Fruit fly (Drosophila melanogaster): Measurements from ENCODE around the gene mRpS10.

The mRpS10 gene

DNA sequence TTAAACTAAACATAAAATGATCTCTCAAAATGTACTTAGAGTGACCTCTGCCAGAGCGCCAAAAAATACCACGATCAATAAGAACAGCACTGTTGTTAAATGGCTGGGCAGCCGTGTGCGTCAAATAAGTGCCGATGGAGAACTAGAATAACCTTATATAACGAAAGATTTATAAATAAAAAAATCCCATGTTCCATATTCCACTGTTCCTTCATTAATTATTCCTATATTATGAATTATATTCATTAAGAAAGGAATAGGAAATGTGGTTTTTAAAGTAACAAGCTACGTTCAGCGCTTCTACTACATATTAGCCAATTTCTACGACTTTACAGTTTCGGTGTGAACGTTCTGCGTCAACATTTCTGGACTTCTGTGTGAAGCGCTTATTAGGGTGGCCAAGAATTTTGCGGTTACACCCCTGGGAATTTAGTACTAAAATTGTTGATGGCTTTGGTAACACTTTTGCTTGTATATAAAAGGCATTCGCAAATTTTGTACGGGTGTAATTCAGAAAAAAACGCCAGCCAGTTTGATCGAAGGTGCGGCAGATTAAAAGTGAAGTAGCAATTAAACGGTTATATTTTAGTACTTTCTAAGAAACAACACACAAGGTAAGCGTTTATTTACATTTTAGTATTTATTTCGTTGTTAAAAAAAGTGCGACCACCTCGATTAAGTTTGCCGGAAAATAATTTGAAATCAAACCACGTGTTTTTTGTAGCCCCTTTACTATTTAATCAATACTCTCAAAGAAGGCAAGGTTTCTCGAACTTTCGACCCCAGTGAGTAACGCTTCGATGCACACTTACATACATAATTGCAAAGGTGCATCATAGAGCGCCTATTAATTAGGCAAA is 13.0 kb downstream of the mRpS10 start, which contains the start of the genes tefu and Hsc70-4 (continued):
- TF ChIP-seq vri (GFP tag; optimal IDR thresholded peaks at IDR 0.05) (no peak), Hr4 (GFP tag; optimal IDR thresholded peaks at IDR 0.05) (peak; percentile 76), eg (GFP tag; IDR thresholded peaks at IDR 0.05) (peak; percentile 81), cyc (GFP tag; optimal IDR thresholded peaks at IDR 0.05) (peak; percentile 80), Blimp-1 (GFP tag; optimal IDR thresholded peaks at IDR 0.05) (peak; percentile 1), fd85E (GFP tag; optimal IDR thresholded peaks at IDR 0.05) (no peak), achi (GFP tag; optimal IDR thresholded peaks at IDR 0.05) (no peak)

- TF ChIP-seq Hr4 (GFP tag; optimal IDR thresholded peaks at IDR 0.05): no peak
- TF ChIP-seq CG11762 (GFP tag; optimal IDR thresholded peaks at IDR 0.05; ENCODE audit: insufficient read depth): no peak
- no peak for TF ChIP-seq CG1621 (tag; optimal IDR thresholded peaks at IDR 0.05)
- TF ChIP-seq Sox15 (GFP tag; optimal IDR thresholded peaks at IDR 0.05): no peak
- TF ChIP-seq vri (GFP tag; optimal IDR thresholded peaks at IDR 0.05): peak; percentile 41
- no peak for TF ChIP-seq CG31627 (GFP tag; optimal IDR thresholded peaks at IDR 0.05)
- no peak for TF ChIP-seq dsx (GFP tag; optimal IDR thresholded peaks at IDR 0.05; ENCODE audit: poor library complexity, severe bottlenecking)
Measured at dm6 chr3R:15243046-15243356, 13.5 kb downstream of the mRpS10 start.

DNA sequence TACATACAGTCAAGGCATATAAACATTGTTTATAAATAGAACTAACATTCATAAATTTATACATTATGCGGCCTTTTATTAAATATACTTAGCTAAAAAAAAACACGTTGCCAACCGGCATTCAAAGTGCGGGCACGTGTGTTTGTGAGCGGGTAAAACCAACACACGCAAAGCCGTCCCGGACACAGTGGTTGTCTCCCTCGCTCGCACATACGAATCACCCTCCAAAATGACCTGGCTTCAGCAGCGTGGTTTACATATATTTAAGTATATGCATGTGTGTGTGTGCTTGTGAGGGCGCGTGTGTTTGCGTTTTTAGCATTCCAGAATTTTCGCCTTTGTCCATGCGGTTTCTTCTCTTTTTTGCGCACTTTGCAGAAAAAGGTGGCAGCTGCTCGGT is 14.0 kb downstream of the mRpS10 start:
- TF ChIP-seq Hr4 (GFP tag; optimal IDR thresholded peaks at IDR 0.05): no peak
- peak; percentile 91 for TF ChIP-seq svp (GFP tag)
- peak; percentile 21; the same call in 1 of the 2 replicates for TF ChIP-seq CG15336 (GFP tag; IDR thresholded peaks at IDR 0.05)
- TF ChIP-seq Sox14 (GFP tag; optimal IDR thresholded peaks at IDR 0.05): peak; percentile 84
- peak; percentile 13 for TF ChIP-seq Smox (GFP tag; optimal IDR thresholded peaks at IDR 0.05)
- TF ChIP-seq Blimp-1 (GFP tag; optimal IDR thresholded peaks at IDR 0.05): no peak
- peak; percentile 57 for TF ChIP-seq fkh (GFP tag; optimal IDR thresholded peaks at IDR 0.05)
- peak; percentile 27 for TF ChIP-seq Eip75B (GFP tag; optimal IDR thresholded peaks at IDR 0.05)
- TF ChIP-seq Eip93F (GFP tag; optimal IDR thresholded peaks at IDR 0.05): peak; percentile 1
- TF ChIP-seq topi (GFP tag; optimal IDR thresholded peaks at IDR 0.05): peak; percentile 5
- no peak for TF ChIP-seq CG11762 (GFP tag; optimal IDR thresholded peaks at IDR 0.05; ENCODE audit: insufficient read depth)
- no peak for TF ChIP-seq CG11294 (GFP tag; IDR thresholded peaks at IDR 0.05)
- no peak for TF ChIP-seq achi (GFP tag; optimal IDR thresholded peaks at IDR 0.05)
- peak; percentile 60 for TF ChIP-seq CG6163 (GFP tag; IDR thresholded peaks at IDR 0.05)
- no peak for TF ChIP-seq CG6808 (GFP tag; optimal IDR thresholded peaks at IDR 0.05)
- peak; percentile 41 for TF ChIP-seq Met (GFP tag; optimal IDR thresholded peaks at IDR 0.05)
- peak; percentile 73 for TF ChIP-seq Eip78C (GFP tag)
- no peak for TF ChIP-seq dac (GFP tag; optimal IDR thresholded peaks at IDR 0.05)
- TF ChIP-seq esn (GFP tag; optimal IDR thresholded peaks at IDR 0.05): peak; percentile 38
- TF ChIP-seq CG3919 (GFP tag; optimal IDR thresholded peaks at IDR 0.05): peak; percentile 14
- peak; percentile 50 for TF ChIP-seq vri (GFP tag; optimal IDR thresholded peaks at IDR 0.05)
- TF ChIP-seq CG16779 (tag; optimal IDR thresholded peaks at IDR 0.05): peak; percentile 4
- TF ChIP-seq CG8319 (GFP tag; optimal IDR thresholded peaks at IDR 0.05): no peak
- peak; percentile 2 for TF ChIP-seq pdm3 (GFP tag; optimal IDR thresholded peaks at IDR 0.05)
- peak; percentile 21 for TF ChIP-seq CG1621 (tag; optimal IDR thresholded peaks at IDR 0.05)
- peak; percentile 33 for TF ChIP-seq Sox102F (GFP tag; optimal IDR thresholded peaks at IDR 0.05)
- TF ChIP-seq ss (GFP tag; optimal IDR thresholded peaks at IDR 0.05): peak; percentile 31 to 41

dm6 chr3R:15246601-15247000 is 17.1 kb downstream of the mRpS10 start:
- TF ChIP-seq Sox102F (GFP tag; optimal IDR thresholded peaks at IDR 0.05): peak; percentile 2
- no peak for TF ChIP-seq CG32006 (GFP tag; optimal IDR thresholded peaks at IDR 0.05)
- no peak for TF ChIP-seq CG1621 (tag; optimal IDR thresholded peaks at IDR 0.05)
- TF ChIP-seq lz (GFP tag; optimal IDR thresholded peaks at IDR 0.05): no peak
- TF ChIP-seq esn (GFP tag; optimal IDR thresholded peaks at IDR 0.05): peak; percentile 2
- peak; percentile 13 for TF ChIP-seq Met (GFP tag; optimal IDR thresholded peaks at IDR 0.05)
- no peak for TF ChIP-seq CG11902 (GFP tag; optimal IDR thresholded peaks at IDR 0.05)
- TF ChIP-seq pdm3 (GFP tag; optimal IDR thresholded peaks at IDR 0.05): no peak
- no peak for TF ChIP-seq CG3919 (GFP tag; optimal IDR thresholded peaks at IDR 0.05)
- no peak for TF ChIP-seq Eip93F (GFP tag; optimal IDR thresholded peaks at IDR 0.05)
- TF ChIP-seq net (GFP tag; optimal IDR thresholded peaks at IDR 0.05): no peak
- peak; percentile 45 for TF ChIP-seq Eip78C (GFP tag)
- no peak for TF ChIP-seq CG11294 (GFP tag; IDR thresholded peaks at IDR 0.05)

All from whole organism, prepupa.